Worm (Caenorhabditis elegans) whole organism, late embryonic: Measurements from ENCODE around the gene K09B3.1.
A peak's percentile ranks its signal among the peaks of the same experiment; 100 is the strongest.

ENCODE experiments used
- K02D7.2 ChIP-seq: sonication (generic microtip); optimal IDR thresholded peaks from 2 replicates; lab custom pipeline; 2017; ENCODE audit warnings: mild to moderate bottlenecking, missing genetic modification characterization, missing compliant biosample characterization
- K09A11.1 ChIP-seq: sonication (generic microtip); optimal IDR thresholded peaks from 2 replicates; lab custom pipeline; 2017; ENCODE audit warnings: antibody characterized with exemption, mild to moderate bottlenecking, missing genetic modification characterization, missing compliant biosample characterization; ENCODE audit not compliant: insufficient read depth
- Y22D7AL.16 ChIP-seq: sonication (generic microtip); optimal IDR thresholded peaks from 2 replicates; lab custom pipeline; 2016; ENCODE audit warnings: missing genetic modification characterization, missing compliant biosample characterization
- ahr-1 ChIP-seq: sonication (generic microtip); optimal IDR thresholded peaks from 2 replicates; lab custom pipeline; 2016; ENCODE audit warnings: missing genetic modification characterization, missing compliant biosample characterization
- ama-1 ChIP-seq: fragments of 150-350 bp; optimal IDR thresholded peaks from 2 replicates; lab custom pipeline; 2014
- ceh-19 ChIP-seq: fragments of 200-800 bp; sonication (Bioruptor generic); optimal IDR thresholded peaks from 2 replicates; lab custom pipeline; 2018; ENCODE audit warnings: mild to moderate bottlenecking, missing genetic modification characterization, missing compliant biosample characterization
- ceh-22 ChIP-seq: sonication (generic microtip); optimal IDR thresholded peaks from 2 replicates; lab custom pipeline; 2017; ENCODE audit warnings: missing biosample characterization, missing genetic modification characterization
- ceh-24 ChIP-seq: sonication (generic microtip); optimal IDR thresholded peaks from 2 replicates; lab custom pipeline; 2016; ENCODE audit warnings: mild to moderate bottlenecking, missing genetic modification characterization, missing compliant biosample characterization
- ceh-30 ChIP-seq: fragments of 150-350 bp; optimal IDR thresholded peaks from 2 replicates; lab custom pipeline; 2014; ENCODE audit warnings: missing biosample characterization, missing genetic modification characterization
- ceh-31 ChIP-seq: sonication (generic microtip); optimal IDR thresholded peaks from 2 replicates; lab custom pipeline; 2016; ENCODE audit warnings: missing genetic modification characterization, missing compliant biosample characterization
- che-1 ChIP-seq: sonication (generic microtip); optimal IDR thresholded peaks from 2 replicates; lab custom pipeline; 2016; ENCODE audit warnings: mild to moderate bottlenecking, missing genetic modification characterization, missing compliant biosample characterization
- dmd-4 ChIP-seq: sonication (generic microtip); optimal IDR thresholded peaks from 2 replicates; lab custom pipeline; 2016; ENCODE audit warnings: borderline replicate concordance, missing genetic modification characterization, missing compliant biosample characterization
- eyg-1 ChIP-seq: sonication (generic microtip); optimal IDR thresholded peaks from 2 replicates; lab custom pipeline; 2016; ENCODE audit warnings: missing genotype, missing genetic modification characterization, missing compliant biosample characterization
- fax-1 ChIP-seq: sonication (generic microtip); optimal IDR thresholded peaks from 2 replicates; lab custom pipeline; 2016; ENCODE audit warnings: missing genotype, missing genetic modification characterization, missing compliant biosample characterization
- fkh-10 ChIP-seq: fragments of 150-350 bp; optimal IDR thresholded peaks from 2 replicates; lab custom pipeline; 2014; ENCODE audit warnings: missing biosample characterization, missing genetic modification reagents, missing genetic modification characterization
- fkh-6 ChIP-seq: sonication (generic microtip); optimal IDR thresholded peaks from 2 replicates; lab custom pipeline; 2016; ENCODE audit warnings: missing genetic modification characterization, missing compliant biosample characterization
- gmeb-2 ChIP-seq: sonication (generic microtip); optimal IDR thresholded peaks from 2 replicates; lab custom pipeline; 2016; ENCODE audit warnings: missing genetic modification characterization, inconsistent platforms, missing compliant biosample characterization
- hlh-15 ChIP-seq: sonication (generic microtip); optimal IDR thresholded peaks from 2 replicates; lab custom pipeline; 2016; ENCODE audit warnings: missing genetic modification characterization, missing compliant biosample characterization
- hlh-30 ChIP-seq: sonication (generic microtip); optimal IDR thresholded peaks from 2 replicates; lab custom pipeline; 2017; ENCODE audit warnings: antibody characterized with exemption, missing genetic modification characterization, missing compliant biosample characterization; ENCODE audit not compliant: insufficient read depth
- hlh-8 ChIP-seq: sonication (generic microtip); optimal IDR thresholded peaks from 2 replicates; lab custom pipeline; 2016; ENCODE audit warnings: missing genotype, missing genetic modification characterization, missing compliant biosample characterization
- lim-6 ChIP-seq: sonication (generic microtip); optimal IDR thresholded peaks from 2 replicates; lab custom pipeline; 2016; ENCODE audit warnings: missing genetic modification characterization, missing compliant biosample characterization
- lin-11 ChIP-seq: fragments of 200-800 bp; sonication (Bioruptor generic); optimal IDR thresholded peaks from 2 replicates; lab custom pipeline; 2018; ENCODE audit warnings: mild to moderate bottlenecking, missing genetic modification characterization, missing compliant biosample characterization
- madf-2 ChIP-seq: sonication (generic microtip); optimal IDR thresholded peaks from 2 replicates; lab custom pipeline; 2017; ENCODE audit warnings: missing genetic modification characterization, missing compliant biosample characterization
- mec-3 ChIP-seq: sonication (generic microtip); optimal IDR thresholded peaks from 2 replicates; lab custom pipeline; 2016; ENCODE audit warnings: borderline replicate concordance, missing genetic modification characterization, missing compliant biosample characterization
- nfya-1 ChIP-seq: sonication (generic microtip); optimal IDR thresholded peaks from 2 replicates; lab custom pipeline; 2017; ENCODE audit warnings: missing genetic modification characterization, mild to moderate bottlenecking, missing compliant biosample characterization, antibody characterized with exemption, moderate library complexity
- nhr-232 ChIP-seq: sonication (generic microtip); optimal IDR thresholded peaks from 2 replicates; lab custom pipeline; 2016; ENCODE audit warnings: missing genetic modification characterization, missing compliant biosample characterization
- npax-4 ChIP-seq: sonication (generic microtip); optimal IDR thresholded peaks from 2 replicates; lab custom pipeline; 2016; ENCODE audit warnings: missing genetic modification characterization, missing compliant biosample characterization
- pag-3 ChIP-seq: sonication (generic microtip); optimal IDR thresholded peaks from 2 replicates; lab custom pipeline; 2016; ENCODE audit warnings: missing compliant biosample characterization, missing genetic modification characterization, borderline replicate concordance
- pat-9 ChIP-seq: fragments of 200-800 bp; sonication (Bioruptor generic); optimal IDR thresholded peaks from 2 replicates; lab custom pipeline; 2018; ENCODE audit warnings: mild to moderate bottlenecking, missing genetic modification characterization, moderate library complexity, missing compliant biosample characterization
- pax-1 ChIP-seq: fragments of 150-350 bp; optimal IDR thresholded peaks from 2 replicates; lab custom pipeline; 2014; ENCODE audit warnings: missing biosample characterization, missing genetic modification characterization
- pha-2 ChIP-seq: sonication (generic microtip); optimal IDR thresholded peaks from 2 replicates; lab custom pipeline; 2017; ENCODE audit warnings: mild to moderate bottlenecking, missing genetic modification characterization, missing compliant biosample characterization
- pha-4 ChIP-seq: fragments of 150-350 bp; optimal IDR thresholded peaks from 2 replicates; lab custom pipeline; 2018; ENCODE audit warnings: missing biosample characterization, missing genetic modification reagents, missing genetic modification characterization
- pros-1 ChIP-seq: fragments of 150-350 bp; optimal IDR thresholded peaks from 2 replicates; lab custom pipeline; 2014; ENCODE audit warnings: missing biosample characterization, missing genetic modification reagents, missing genetic modification characterization
- ref-2 ChIP-seq: sonication (generic microtip); optimal IDR thresholded peaks from 2 replicates; lab custom pipeline; 2016; ENCODE audit warnings: missing genetic modification characterization, missing compliant biosample characterization
- rnt-1 ChIP-seq: sonication (generic microtip); optimal IDR thresholded peaks from 2 replicates; lab custom pipeline; 2016; ENCODE audit warnings: missing genetic modification characterization, missing compliant biosample characterization
- sdc-2 ChIP-seq: sonication (generic microtip); optimal IDR thresholded peaks from 2 replicates; lab custom pipeline; 2016; ENCODE audit warnings: missing genotype, missing genetic modification characterization, missing compliant biosample characterization
- sox-4 ChIP-seq: sonication (generic microtip); optimal IDR thresholded peaks from 2 replicates; lab custom pipeline; 2017; ENCODE audit warnings: mild to moderate bottlenecking, missing genetic modification characterization, inconsistent platforms, missing compliant biosample characterization
- syd-9 ChIP-seq: sonication (generic microtip); optimal IDR thresholded peaks from 2 replicates; lab custom pipeline; 2016; ENCODE audit warnings: mild to moderate bottlenecking, missing genetic modification characterization, moderate library complexity, missing compliant biosample characterization
- tbx-2 ChIP-seq: sonication (generic microtip); optimal IDR thresholded peaks from 2 replicates; lab custom pipeline; 2016; ENCODE audit warnings: missing genetic modification characterization, missing compliant biosample characterization
- ttx-3 ChIP-seq: sonication (generic microtip); optimal IDR thresholded peaks from 2 replicates; lab custom pipeline; 2016; ENCODE audit warnings: missing genetic modification reagents, missing genetic modification characterization, missing compliant biosample characterization
- unc-3 ChIP-seq, 2 experiments: fragments of 200-800 bp in 1 of 2; sonication (Bioruptor generic) in 1 of 2; sonication (generic microtip) in 1 of 2; conservative IDR thresholded peaks in 1 of 2; optimal IDR thresholded peaks in 1 of 2; 2 replicates each; pipeline versions ENCODE4 v1.3.6 to Lab custom; 2016 to 2022; ENCODE audit warnings: missing compliant biosample characterization in 2 of 2, missing genetic modification characterization in 2 of 2, missing genetic modification reagents in 1 of 2
- unc-42 ChIP-seq: sonication (generic microtip); optimal IDR thresholded peaks from 2 replicates; lab custom pipeline; 2016; ENCODE audit warnings: missing genotype, missing genetic modification characterization, missing compliant biosample characterization
- unc-55 ChIP-seq: sonication (generic microtip); optimal IDR thresholded peaks from 2 replicates; lab custom pipeline; 2017; ENCODE audit warnings: missing biosample characterization, missing genetic modification reagents, missing genetic modification characterization
- unc-86 ChIP-seq: sonication (generic microtip); optimal IDR thresholded peaks from 2 replicates; lab custom pipeline; 2016; ENCODE audit warnings: missing genetic modification characterization, missing compliant biosample characterization
- zip-5 ChIP-seq: sonication (generic microtip); optimal IDR thresholded peaks from 2 replicates; lab custom pipeline; 2016; ENCODE audit warnings: missing genetic modification characterization, missing compliant biosample characterization
- ztf-16 ChIP-seq: sonication (generic microtip); optimal IDR thresholded peaks from 2 replicates; lab custom pipeline; 2017; ENCODE audit warnings: missing genetic modification characterization, missing compliant biosample characterization

Gene K09B3.1

DNA sequence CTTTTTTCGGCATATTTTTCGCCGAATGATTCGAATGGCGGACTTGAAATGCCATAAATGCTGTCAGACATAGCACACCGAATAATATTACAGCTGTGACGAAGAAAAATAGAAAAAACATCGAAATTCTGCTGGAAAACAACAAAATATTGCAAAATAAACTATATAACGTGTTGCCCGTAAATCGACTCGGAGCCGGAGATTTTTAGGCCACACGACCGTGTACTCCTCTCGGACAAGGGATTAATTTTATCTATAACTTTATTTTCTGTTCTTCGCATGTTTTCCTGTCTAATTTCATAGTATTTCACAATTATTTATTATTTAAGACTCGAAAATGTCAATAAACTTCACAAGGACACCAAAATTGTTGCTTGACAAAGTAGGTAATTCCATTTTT, 8.7 kb downstream of the K09B3.1 start, which contains the start of the genes algn-14 and M02B7.2 (continued):
- TF ChIP-seq pag-3 (tag; lab: Kevin White, UChicago) (no peak), dmd-4 (tag; lab: Kevin White, UChicago) (no peak), tbx-2 (tag; lab: Kevin White, UChicago) (peak; percentile 76), pat-9 (tag; lab: Kevin White, UChicago) (no peak), K02D7.2 (no peak), unc-3 (GFP tag; conservative IDR thresholded peaks at IDR 0.05; lab: Robert Waterston, UW) (no peak), unc-3 (tag; optimal IDR thresholded peaks at IDR 0.05; lab: Kevin White, UChicago) (no peak), syd-9 (tag; lab: Kevin White, UChicago) (no peak), Y22D7AL.16 (no peak), ceh-19 (no peak), ref-2 (peak; percentile 70), ama-1 (lab: Kevin White, UChicago) (no peak), fkh-6 (no peak), pha-2 (tag; lab: Kevin White, UChicago) (no peak), hlh-30 (no peak), pros-1 (no peak), nhr-232 (tag; lab: Kevin White, UChicago) (no peak), ceh-30 (tag; lab: Kevin White, UChicago) (no peak), zip-5 (tag; lab: Kevin White, UChicago) (peak; percentile 60), fkh-10 (no peak), ceh-24 (tag; lab: Kevin White, UChicago) (no peak), nfya-1 (tag; lab: Kevin White, UChicago) (peak; percentile 11), ttx-3 (tag; lab: Kevin White, UChicago) (no peak), pax-1 (tag; lab: Kevin White, UChicago) (no peak), lim-6 (tag; lab: Kevin White, UChicago) (no peak), ceh-22 (tag; lab: Kevin White, UChicago) (no peak), hlh-15 (tag; lab: Kevin White, UChicago) (no peak), sdc-2 (tag; lab: Kevin White, UChicago) (peak; percentile 1), gmeb-2 (tag; lab: Kevin White, UChicago) (no peak), ztf-16 (tag; lab: Kevin White, UChicago) (no peak), hlh-8 (peak; percentile 71), pha-4 (tag; lab: Kevin White, UChicago) (no peak), che-1 (no peak), rnt-1 (tag; lab: Kevin White, UChicago) (peak; percentile 40), npax-4 (tag; lab: Kevin White, UChicago) (no peak)
- TF ChIP-seq, all 69 proteins: peak for 16

DNA sequence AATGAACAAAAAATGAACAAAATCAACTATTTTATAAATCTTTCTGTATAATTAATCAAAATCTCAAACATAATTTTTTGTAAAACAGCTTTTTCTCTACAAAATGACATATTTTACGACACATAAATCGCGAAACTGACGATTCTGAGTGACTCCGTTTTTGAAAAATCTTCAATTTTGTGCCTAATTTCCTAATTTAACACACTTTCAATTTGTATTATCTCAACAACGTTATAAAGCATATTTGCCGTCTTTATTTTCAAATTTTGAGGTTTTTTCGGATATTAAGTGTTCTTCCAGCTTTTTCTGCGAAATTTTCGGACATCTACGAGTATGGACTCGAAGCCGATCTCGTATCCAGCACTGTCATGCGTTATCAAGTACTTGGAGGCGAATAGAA, 10.7 kb downstream of the K09B3.1 start, which contains the start of gene fbxc-47:
fbxc-47 (plus strand) TSS at position 301 of the 400 bp plus-strand sequence.
- TF ChIP-seq fkh-6 (no peak), eyg-1 (no peak), Y22D7AL.16 (no peak), ceh-31 (tag; lab: Kevin White, UChicago) (no peak), unc-42 (no peak), fax-1 (tag; lab: Kevin White, UChicago) (no peak), lin-11 (tag; lab: Kevin White, UChicago) (no peak), ahr-1 (tag; lab: Kevin White, UChicago) (no peak), unc-86 (tag; lab: Kevin White, UChicago) (no peak), mec-3 (no peak), madf-2 (tag; lab: Kevin White, UChicago) (no peak), unc-55 (no peak), K09A11.1 (tag; lab: Kevin White, UChicago) (no peak), pros-1 (no peak), hlh-30 (no peak), sox-4 (no peak), ttx-3 (tag; lab: Kevin White, UChicago) (no peak)
